Fruit fly (Drosophila melanogaster) whole organism, embryonic: ENCODE measurements around the gene stg.

Source experiments
- Aef1 ChIP-seq: fragments of 200-800 bp; sonication (Bioruptor generic); IDR thresholded peaks from 3 replicates; pipeline ENCODE4 v1.3.6; 2022; ENCODE audit warnings: missing biosample characterization, missing genetic modification characterization
- Asciz ChIP-seq: fragments of 200-800 bp; sonication (Bioruptor generic); optimal IDR thresholded peaks from 2 replicates; lab custom pipeline; 2017; ENCODE audit warnings: missing biosample characterization, mild to moderate bottlenecking, missing genetic modification characterization, missing genetic modification reagents
- Awh ChIP-seq: fragments of 200-800 bp; sonication (Bioruptor generic); IDR thresholded peaks from 2 replicates; pipeline ENCODE4, ENCODE4 v1.3.6; 2022; ENCODE audit warnings: missing biosample characterization, missing genetic modification characterization
- CG12299 ChIP-seq: fragments of 200-800 bp; sonication (Bioruptor generic); optimal IDR thresholded peaks from 2 replicates; lab custom pipeline; 2018; ENCODE audit warnings: missing biosample characterization, mild to moderate bottlenecking, missing genetic modification characterization
- CG13287 ChIP-seq: fragments of 200-800 bp; sonication (Bioruptor generic); IDR thresholded peaks from 2 replicates; pipeline ENCODE4 v1.3.6; 2022; ENCODE audit warnings: missing biosample characterization, missing genetic modification characterization; ENCODE audit not compliant: partially characterized antibody
- CG15073 ChIP-seq: fragments of 200-800 bp; sonication (Bioruptor generic); optimal IDR thresholded peaks from 2 replicates; lab custom pipeline; 2016; ENCODE audit warnings: missing biosample characterization, missing genetic modification characterization
- CG1603 ChIP-seq: fragments of 200-800 bp; sonication (Bioruptor generic); optimal IDR thresholded peaks from 2 replicates; lab custom pipeline; 2019; ENCODE audit warnings: missing biosample characterization, mild to moderate bottlenecking, missing genetic modification characterization, moderate library complexity
- CG17361 ChIP-seq: fragments of 200-800 bp; sonication (Bioruptor generic); IDR thresholded peaks from 3 replicates; pipeline ENCODE4 v1.3.6; 2022; ENCODE audit warnings: missing biosample characterization, missing genetic modification characterization
- CG18476 ChIP-seq: fragments of 200-800 bp; sonication (Bioruptor generic); optimal IDR thresholded peaks from 2 replicates; lab custom pipeline; 2016; ENCODE audit warnings: missing biosample characterization, mild to moderate bottlenecking, missing genetic modification characterization
- CG2202 ChIP-seq: fragments of 200-800 bp; sonication (Bioruptor generic); optimal IDR thresholded peaks from 2 replicates; lab custom pipeline; 2018; ENCODE audit warnings: missing biosample characterization, mild to moderate bottlenecking, missing genetic modification characterization
- CG2712 ChIP-seq: fragments of 200-800 bp; optimal IDR thresholded peaks from 3 replicates; lab custom pipeline; 2019; ENCODE audit warnings: missing biosample characterization, mild to moderate bottlenecking, missing genetic modification characterization, moderate library complexity
- CG2875 ChIP-seq: fragments of 200-800 bp; sonication (Bioruptor generic); optimal IDR thresholded peaks from 2 replicates; lab custom pipeline; 2017; ENCODE audit warnings: missing biosample characterization, mild to moderate bottlenecking, missing genetic modification characterization, missing genetic modification reagents
- CG30431 ChIP-seq: fragments of 200-800 bp; sonication (Bioruptor generic); optimal IDR thresholded peaks from 2 replicates; lab custom pipeline; 2017; ENCODE audit warnings: missing biosample characterization, missing genetic modification characterization
- CG32532 ChIP-seq: fragments of 200-800 bp; sonication (Bioruptor generic); IDR thresholded peaks from 2 replicates; pipeline ENCODE4 v1.3.6; 2022; ENCODE audit warnings: missing biosample characterization, missing genetic modification characterization
- CG3281 ChIP-seq: fragments of 200-800 bp; sonication (Bioruptor generic); optimal IDR thresholded peaks from 3 replicates; lab custom pipeline; 2017; ENCODE audit warnings: missing biosample characterization, mild to moderate bottlenecking, missing genetic modification characterization
- CG3407 ChIP-seq: fragments of 200-800 bp; sonication (Bioruptor generic); optimal IDR thresholded peaks from 2 replicates; lab custom pipeline; 2018; ENCODE audit warnings: missing biosample characterization, mild to moderate bottlenecking, missing genetic modification characterization
- CG34422 ChIP-seq: fragments of 200-800 bp; sonication (Bioruptor generic); IDR thresholded peaks from 3 replicates; pipeline ENCODE4 v1.3.6; 2022; ENCODE audit warnings: missing biosample characterization, missing genetic modification characterization
- CG3726 ChIP-seq: fragments of 200-800 bp; sonication (Bioruptor generic); IDR thresholded peaks from 3 replicates; pipeline ENCODE4, ENCODE4 v1.3.6; 2022; ENCODE audit warnings: missing biosample characterization, missing genetic modification characterization
- CG4730 ChIP-seq: fragments of 200-800 bp; sonication (Bioruptor generic); IDR thresholded peaks from 2 replicates; pipeline ENCODE4 v1.3.6; 2022; ENCODE audit warnings: missing biosample characterization, missing genetic modification characterization
- CG6175 ChIP-seq: fragments of 200-800 bp; sonication (Bioruptor generic); IDR thresholded peaks from 3 replicates; pipeline ENCODE4 v1.3.6; 2022; ENCODE audit warnings: missing biosample characterization, missing genetic modification characterization
- CG6854 ChIP-seq: fragments of 200-800 bp; sonication (Bioruptor generic); optimal IDR thresholded peaks from 3 replicates; lab custom pipeline; 2017; ENCODE audit warnings: missing biosample characterization, mild to moderate bottlenecking, missing genetic modification characterization
- CG8281 ChIP-seq: fragments of 200-800 bp; sonication (Bioruptor generic); optimal IDR thresholded peaks from 2 replicates; lab custom pipeline; 2018; ENCODE audit warnings: missing biosample characterization, mild to moderate bottlenecking, missing genetic modification characterization, moderate library complexity
- D19A ChIP-seq: fragments of 200-800 bp; optimal IDR thresholded peaks from 3 replicates; lab custom pipeline; 2019; ENCODE audit warnings: missing biosample characterization, mild to moderate bottlenecking, missing genetic modification characterization, moderate library complexity
- E2f2 ChIP-seq: fragments of 200-800 bp; sonication (Bioruptor generic); IDR thresholded peaks from 2 replicates; pipeline ENCODE4 v1.3.6; 2022; ENCODE audit warnings: missing biosample characterization, missing genetic modification characterization
- HLH4C ChIP-seq: fragments of 200-800 bp; sonication (Bioruptor generic); IDR thresholded peaks from 3 replicates; pipeline ENCODE4 v1.3.6; 2022; ENCODE audit warnings: missing biosample characterization, missing genetic modification characterization; ENCODE audit not compliant: partially characterized antibody
- Hr78 ChIP-seq, 2 experiments: fragments of 200-800 bp in 1 of 2; fragments of >200 bp in 1 of 2; sonication (Bioruptor generic) in 1 of 2; optimal IDR thresholded peaks; 2 replicates each; lab custom pipeline; 2017 to 2019; ENCODE audit warnings: missing biosample characterization in 2 of 2, missing genetic modification characterization in 2 of 2, mild to moderate bottlenecking in 1 of 2, moderate library complexity in 1 of 2
- Med ChIP-seq: fragments of 200-800 bp; sonication (Bioruptor generic); peaks from one replicate; lab custom pipeline; 2016; ENCODE audit warnings: missing biosample characterization, missing genetic modification characterization, mild to moderate bottlenecking, inconsistent platforms, moderate library complexity
- Sin3A ChIP-seq: fragments of >200 bp; optimal IDR thresholded peaks from 2 replicates; lab custom pipeline; 2018
- Sox100B ChIP-seq: fragments of 200-800 bp; sonication (Bioruptor generic); optimal IDR thresholded peaks from 3 replicates; lab custom pipeline; 2018; ENCODE audit warnings: missing biosample characterization, mild to moderate bottlenecking, missing genetic modification characterization
- Sox102F ChIP-seq: fragments of 200-800 bp; sonication (Bioruptor generic); optimal IDR thresholded peaks from 2 replicates; lab custom pipeline; 2018; ENCODE audit warnings: missing biosample characterization, mild to moderate bottlenecking, missing genetic modification characterization, moderate library complexity
- chif ChIP-seq, 2 experiments: fragments of 200-800 bp; sonication (Bioruptor generic); optimal IDR thresholded peaks; 3 replicates each; lab custom pipeline; 2016; ENCODE audit warnings: missing biosample characterization in 2 of 2, missing genetic modification characterization in 2 of 2
- chinmo ChIP-seq: fragments of 200-800 bp; sonication (Bioruptor generic); IDR thresholded peaks from 4 replicates; pipeline ENCODE4 v1.3.6; 2022; ENCODE audit warnings: missing biosample characterization, missing genetic modification characterization; ENCODE audit not compliant: partially characterized antibody
- chm ChIP-seq: fragments of 200-800 bp; sonication (Bioruptor generic); IDR thresholded peaks from 2 replicates; pipeline ENCODE4 v1.3.6; 2022; ENCODE audit warnings: missing biosample characterization, missing genetic modification characterization
- cwo ChIP-seq: fragments of 200-800 bp; sonication (Bioruptor generic); optimal IDR thresholded peaks from 3 replicates; lab custom pipeline; 2017; ENCODE audit warnings: missing biosample characterization, missing genetic modification characterization, mild to moderate bottlenecking, moderate library complexity, missing genetic modification reagents
- da ChIP-seq: fragments of 200-800 bp; sonication (Bioruptor generic); optimal IDR thresholded peaks from 2 replicates; lab custom pipeline; 2016; ENCODE audit warnings: missing biosample characterization, missing genetic modification characterization
- gsb ChIP-seq: fragments of 200-800 bp; sonication (Bioruptor generic); IDR thresholded peaks from 2 replicates; pipeline ENCODE4 v1.3.6; 2022; ENCODE audit warnings: missing biosample characterization, missing genetic modification characterization
- lmd ChIP-seq: fragments of 200-800 bp; sonication (Bioruptor generic); IDR thresholded peaks from 2 replicates; pipeline ENCODE4 v1.3.6; 2022; ENCODE audit warnings: missing biosample characterization, missing genetic modification characterization
- mam ChIP-seq: fragments of 200-800 bp; sonication (Bioruptor generic); optimal IDR thresholded peaks from 3 replicates; lab custom pipeline; 2016; ENCODE audit warnings: missing biosample characterization, missing genetic modification characterization
- pan ChIP-seq, 4 experiments: fragments of >200 bp in 3 of 4; fragments of 200-800 bp in 1 of 4; sonication (Bioruptor generic) in 1 of 4; optimal IDR thresholded peaks in 3 of 4; IDR thresholded peaks in 1 of 4; 2 replicates each; pipeline versions ENCODE4 v1.3.6 to Lab custom; 2017 to 2022; ENCODE audit warnings: missing biosample characterization in 2 of 4, missing genetic modification characterization in 2 of 4, mixed read lengths in 1 of 4
- pum ChIP-seq: fragments of 200-800 bp; sonication (Bioruptor generic); optimal IDR thresholded peaks from 2 replicates; lab custom pipeline; 2016; ENCODE audit warnings: missing biosample characterization, missing genetic modification characterization
- pzg ChIP-seq: fragments of 200-800 bp; sonication (Bioruptor generic); optimal IDR thresholded peaks from 3 replicates; lab custom pipeline; 2018; ENCODE audit warnings: missing biosample characterization, mild to moderate bottlenecking, missing genetic modification characterization, moderate library complexity
- sens-2 ChIP-seq: fragments of 200-800 bp; sonication (Bioruptor generic); IDR thresholded peaks from 2 replicates; pipeline ENCODE4 v1.3.6; 2022; ENCODE audit warnings: missing biosample characterization, missing genetic modification characterization
- shn ChIP-seq: fragments of 200-800 bp; sonication (Bioruptor generic); optimal IDR thresholded peaks from 3 replicates; lab custom pipeline; 2016; ENCODE audit warnings: missing biosample characterization, missing genetic modification characterization
- sim ChIP-seq: fragments of 200-800 bp; sonication (Bioruptor generic); IDR thresholded peaks from 2 replicates; pipeline ENCODE4 v1.3.6; 2022; ENCODE audit warnings: missing biosample characterization, missing genetic modification characterization
- sima ChIP-seq: fragments of 200-800 bp; sonication (Bioruptor generic); optimal IDR thresholded peaks from 2 replicates; lab custom pipeline; 2016; ENCODE audit warnings: missing biosample characterization, missing genetic modification characterization
- tna ChIP-seq: fragments of 200-800 bp; sonication (Bioruptor generic); IDR thresholded peaks from 2 replicates; pipeline ENCODE4 v1.3.6; 2022; ENCODE audit warnings: missing biosample characterization, missing genetic modification characterization; ENCODE audit not compliant: partially characterized antibody
- usp ChIP-seq: fragments of >200 bp; optimal IDR thresholded peaks from 2 replicates; lab custom pipeline; 2017; ENCODE audit warnings: missing biosample characterization, missing genetic modification characterization
- wek ChIP-seq: fragments of 200-800 bp; sonication (Bioruptor generic); optimal IDR thresholded peaks from 3 replicates; lab custom pipeline; 2018; ENCODE audit warnings: missing biosample characterization, mild to moderate bottlenecking, missing genetic modification characterization, moderate library complexity

stg gene

DNA sequence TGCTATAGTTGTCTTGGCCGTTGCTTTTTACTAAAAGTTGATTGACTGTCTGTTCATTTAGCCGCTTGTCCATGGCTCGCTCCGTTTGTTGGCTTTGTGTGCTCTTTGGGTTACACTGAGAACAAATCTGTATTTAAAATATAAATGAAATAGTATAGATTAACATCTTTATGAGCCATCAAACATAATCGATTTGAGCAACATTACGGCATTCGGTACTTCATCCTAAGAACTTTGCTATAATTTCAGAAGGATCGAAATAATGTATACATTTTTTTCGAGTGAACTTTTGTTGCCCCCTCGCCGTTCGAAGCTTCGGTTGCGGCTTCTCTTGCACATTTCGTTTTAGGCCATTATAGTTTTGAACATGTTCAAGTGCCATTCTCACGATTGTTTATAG lies 47.6 kb downstream of the stg start (continued):
- TF ChIP-seq Med (GFP tag; lab: Kevin White, UChicago) (peak; percentile 88), Sox102F (GFP tag; lab: Kevin White, UChicago) (peak; percentile 89), E2f2 (GFP tag; lab: Robert Waterston, UW) (peak; percentile 31; the same call in 1 of the 2 replicates), pum (GFP tag; lab: Kevin White, UChicago) (peak; percentile 27), sim (no peak), Awh (peak; percentile 68), usp (GFP tag; lab: Kevin White, UChicago) (no peak), chif (GFP tag; optimal IDR thresholded peaks at IDR 0.05; lab: Kevin White, UChicago) (peak; percentile 31 to 40), Hr78 (GFP tag; optimal IDR thresholded peaks at IDR 0.05; lab: Kevin White, UChicago) (peak in 1 of 2 experiments; percentile 36), tna (GFP tag; lab: Robert Waterston, UW) (no peak), wek (no peak), CG2202 (tag; lab: Kevin White, UChicago) (peak; percentile 59), Asciz (GFP tag; lab: Kevin White, UChicago) (peak; percentile 66)

- TF ChIP-seq da (GFP tag; lab: Kevin White, UChicago) (no peak), CG3407 (GFP tag; lab: Kevin White, UChicago) (peak; percentile 5), CG32532 (GFP tag; lab: Robert Waterston, UW) (peak; percentile 61), shn (GFP tag; lab: Kevin White, UChicago) (no peak), cwo (peak; percentile 24), Sin3A (lab: Kevin White, UChicago) (no peak), CG8281 (tag; lab: Kevin White, UChicago) (peak; percentile 13), chm (peak; percentile 24; the same call in 1 of the 2 replicates), sima (GFP tag; lab: Kevin White, UChicago) (no peak), CG30431 (GFP tag; lab: Kevin White, UChicago) (peak; percentile 47), mam (GFP tag; lab: Kevin White, UChicago) (peak; percentile 30), CG2875 (peak; percentile 9), CG4730 (GFP tag; lab: Robert Waterston, UW) (peak; percentile 69), CG18476 (GFP tag; lab: Kevin White, UChicago) (no peak), sens-2 (GFP tag; lab: Robert Waterston, UW) (peak; percentile 56; the same call in 1 of the 2 replicates), CG2712 (tag; lab: Kevin White, UChicago) (peak; percentile 69), CG3281 (peak; percentile 59), CG13287 (GFP tag; lab: Robert Waterston, UW) (no peak), CG17361 (GFP tag; lab: Robert Waterston, UW) (peak; percentile 25; the same call in 1 of the 3 replicates), pzg (no peak), CG6175 (no peak; the same call in 2 of the 3 replicates), gsb (GFP tag; lab: Robert Waterston, UW) (0 out of 2 replicates have a peak, but pooled peaks have one; percentile 34), CG12299 (tag; lab: Kevin White, UChicago) (peak; percentile 35), HLH4C (no peak), Sox100B (GFP tag; lab: Kevin White, UChicago) (peak; percentile 57), CG15073 (GFP tag; lab: Kevin White, UChicago) (no peak), CG3726 (GFP tag; lab: Robert Waterston, UW) (no peak; the same call in 2 of the 3 replicates), pan (optimal IDR thresholded peaks at IDR 0.05; lab: Kevin White, UChicago) (no peak), pan (GFP tag; optimal IDR thresholded peaks at IDR 0.05 in 1 of 2, IDR thresholded peaks at IDR 0.05 in 1 of 2) (peak in 1 of 2 experiments; percentile 85), chinmo (GFP tag; lab: Robert Waterston, UW) (no peak), CG34422 (peak; percentile 71), CG1603 (tag; lab: Kevin White, UChicago) (no peak), CG6854 (GFP tag; lab: Kevin White, UChicago) (peak; percentile 24), Aef1 (peak; percentile 76), D19A (peak; percentile 58), lmd (peak; percentile 78)
Measured at dm6 chr3R:29207012-29207656, 48.5 kb downstream of the stg start.
